Fruit fly (Drosophila melanogaster): Measurements from ENCODE around the gene CG11857.
A peak's percentile ranks its signal among the peaks of the same experiment; 100 is the strongest.

CG11857 gene

DNA sequence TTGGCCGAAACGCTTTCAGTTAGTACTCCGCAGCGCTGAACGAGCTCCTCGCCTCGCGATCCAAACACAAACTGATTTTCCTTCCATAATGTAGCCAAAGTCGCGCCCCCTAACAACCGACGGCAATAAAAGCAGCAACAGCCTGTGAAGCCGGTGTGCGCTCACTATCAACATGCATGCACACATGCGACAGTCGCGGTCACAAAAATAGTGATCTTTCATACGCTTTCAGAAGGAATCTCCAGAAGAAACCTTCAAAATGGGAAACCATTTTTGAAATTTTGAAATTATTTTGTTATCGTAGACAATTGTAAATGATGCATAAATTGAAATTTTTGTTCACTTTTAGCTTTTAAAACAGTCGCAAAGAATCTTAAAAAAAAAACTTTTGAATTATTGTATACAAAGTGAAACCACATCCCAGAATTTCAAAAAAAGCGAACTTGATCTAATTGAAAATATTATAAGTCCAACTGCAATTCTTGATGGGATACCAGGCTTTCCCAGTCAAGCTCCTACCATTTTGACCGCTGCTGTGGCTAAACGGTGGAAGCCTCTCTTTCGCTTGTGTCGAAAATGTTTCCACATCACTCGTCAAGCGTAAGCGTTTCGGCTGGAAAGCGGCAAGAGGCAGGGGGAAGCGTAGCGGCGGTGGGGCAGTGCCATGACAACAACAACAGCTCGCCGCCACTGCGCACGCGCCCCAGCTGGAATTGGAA lies 26.3 kb upstream of the CG11857 start, which contains the start of gene Cad96Cb (continued):
- TF ChIP-seq nau (GFP tag; optimal IDR thresholded peaks at IDR 0.05) (no peak), CG18262 (tag; optimal IDR thresholded peaks at IDR 0.05) (peak; percentile 95), zfh1 (GFP tag; IDR thresholded peaks at IDR 0.05) (peak; percentile 44; the same call in 1 of the 3 replicates), fru (optimal IDR thresholded peaks at IDR 0.05) (no peak), Hr3 (GFP tag; optimal IDR thresholded peaks at IDR 0.05) (peak; percentile 79), ac (GFP tag; optimal IDR thresholded peaks at IDR 0.05) (peak; percentile 43), CG11504 (tag; optimal IDR thresholded peaks at IDR 0.05) (peak; percentile 92), Gsc (GFP tag; IDR thresholded peaks at IDR 0.05) (no peak), insv (GFP tag; optimal IDR thresholded peaks at IDR 0.05) (peak in 1 of 2 experiments; percentile 3), B-H1 (GFP tag; IDR thresholded peaks at IDR 0.05) (no peak; the same call in 2 of the 3 replicates), CG9215 (GFP tag; IDR thresholded peaks at IDR 0.05) (peak; percentile 40; the same call in 1 of the 2 replicates), CG13775 (GFP tag; optimal IDR thresholded peaks at IDR 0.05) (peak; percentile 84), fu2 (GFP tag; optimal IDR thresholded peaks at IDR 0.05) (peak; percentile 29), D19A (tag; optimal IDR thresholded peaks at IDR 0.05) (peak; percentile 84), lab (GFP tag; optimal IDR thresholded peaks at IDR 0.05) (peak; percentile 71), vvl (GFP tag; IDR thresholded peaks at IDR 0.05) (peak; percentile 63), Fer1 (GFP tag; optimal IDR thresholded peaks at IDR 0.05) (no peak), CG1603 (tag; optimal IDR thresholded peaks at IDR 0.05) (peak; percentile 41), CG33557 (GFP tag; optimal IDR thresholded peaks at IDR 0.05) (peak; percentile 93), bab2 (GFP tag; optimal IDR thresholded peaks at IDR 0.05) (peak; percentile 80), otp (GFP tag; IDR thresholded peaks at IDR 0.05) (peak; percentile 38; the same call in 1 of the 3 replicates), Eip74EF (GFP tag; optimal IDR thresholded peaks at IDR 0.05) (peak in 1 of 2 experiments; percentile 92), HHEX (GFP tag; optimal IDR thresholded peaks at IDR 0.05) (peak; percentile 74), CG4617 (GFP tag; optimal IDR thresholded peaks at IDR 0.05; ENCODE audit: borderline replicate concordance) (peak; percentile 59), Hr39 (optimal IDR thresholded peaks at IDR 0.05) (no peak), salm (tag; optimal IDR thresholded peaks at IDR 0.05) (peak; percentile 77), dimm (GFP tag; IDR thresholded peaks at IDR 0.05) (no peak), CTCF (GFP tag; optimal IDR thresholded peaks at IDR 0.05) (peak; percentile 19), CG34422 (GFP tag; IDR thresholded peaks at IDR 0.05) (peak; percentile 41; the same call in 2 of the 3 replicates), phol (tag; optimal IDR thresholded peaks at IDR 0.05) (peak; percentile 93), CG12071 (GFP tag; optimal IDR thresholded peaks at IDR 0.05) (peak; percentile 43), CG7357 (GFP tag; IDR thresholded peaks at IDR 0.05) (0 out of 3 replicates have a peak, but pooled peaks have one; percentile 50), CG9437 (GFP tag; optimal IDR thresholded peaks at IDR 0.05) (peak; percentile 87), CG32767 (GFP tag; IDR thresholded peaks at IDR 0.05) (peak; percentile 77), Scr (GFP tag; IDR thresholded peaks at IDR 0.05; ENCODE audit: partially characterized antibody) (no peak), CkIIα-i1 (GFP tag; IDR thresholded peaks at IDR 0.05) (no peak), klu (GFP tag; IDR thresholded peaks at IDR 0.05) (peak; percentile 10; the same call in 1 of the 2 replicates), CG5953 (GFP tag; IDR thresholded peaks at IDR 0.05) (no peak), jumu (GFP tag; optimal IDR thresholded peaks at IDR 0.05) (peak; percentile 76), CG11695 (GFP tag; IDR thresholded peaks at IDR 0.05) (peak; percentile 79), vfl (GFP tag; optimal IDR thresholded peaks at IDR 0.05) (no peak), pb (GFP tag; optimal IDR thresholded peaks at IDR 0.05) (peak; percentile 78), CG9609 (GFP tag; optimal IDR thresholded peaks at IDR 0.05) (peak; percentile 75), en (GFP tag; optimal IDR thresholded peaks at IDR 0.05) (peak; percentile 66), gsb-n (tag; optimal IDR thresholded peaks at IDR 0.05) (peak; percentile 86), CG7786 (GFP tag; optimal IDR thresholded peaks at IDR 0.05) (peak; percentile 56), CG17802 (tag; optimal IDR thresholded peaks at IDR 0.05) (peak; percentile 66), croc (GFP tag; conservative IDR thresholded peaks at IDR 0.05) (peak; percentile 74), CG2116 (GFP tag; optimal IDR thresholded peaks at IDR 0.05) (peak; percentile 64), cwo (GFP tag; optimal IDR thresholded peaks at IDR 0.05) (peak; percentile 67)
